Fruit fly (Drosophila melanogaster): ENCODE measurements around the gene Ir100a.

Gene Ir100a

DNA sequence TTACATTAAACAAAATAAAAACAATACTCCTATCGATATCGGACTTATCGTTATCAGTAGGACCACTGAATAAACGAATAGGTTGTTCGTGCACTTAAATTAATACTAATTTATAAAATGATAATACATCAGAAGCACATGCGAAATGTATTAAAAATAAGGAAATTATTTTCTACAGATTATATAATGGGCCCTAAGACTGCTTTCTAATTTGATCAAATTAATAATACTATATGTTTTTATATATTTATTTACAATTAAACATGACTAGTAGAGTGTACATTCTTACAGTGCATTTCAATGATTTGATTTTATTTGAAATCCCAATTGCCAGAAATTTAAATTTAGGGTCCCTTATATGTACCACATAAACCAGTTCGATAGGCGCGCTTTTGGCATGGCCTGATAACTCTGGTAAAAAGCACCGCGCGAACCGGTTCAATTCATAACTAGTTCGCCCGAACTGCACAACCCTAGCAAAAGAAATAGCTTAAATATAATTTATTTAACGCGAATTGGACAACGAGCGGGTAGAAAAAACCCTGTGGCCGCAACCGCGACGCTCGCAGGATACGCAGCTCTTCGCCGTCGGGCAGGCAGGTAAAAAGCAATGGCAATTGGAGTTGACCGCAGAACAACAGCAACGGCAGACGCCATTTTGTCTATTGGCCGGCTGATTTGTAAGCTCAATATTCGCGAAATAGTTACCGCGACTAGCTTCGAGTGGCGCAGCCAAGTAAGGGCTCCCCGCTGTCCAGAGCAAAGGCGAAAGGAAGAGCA is 24.0 kb upstream of the Ir100a start, which contains the start of the genes CG2126 and faf (continued):
- TF ChIP-seq GATAe (GFP tag; conservative IDR thresholded peaks at IDR 0.05) (0 out of 2 replicates have a peak, but pooled peaks have one; percentile 16), CG4820 (GFP tag; optimal IDR thresholded peaks at IDR 0.05) (peak; percentile 61), CG32532 (GFP tag; IDR thresholded peaks at IDR 0.05) (peak; percentile 82), h (optimal IDR thresholded peaks at IDR 0.05) (no peak), CG7987 (GFP tag; optimal IDR thresholded peaks at IDR 0.05) (peak; percentile 36), crc (GFP tag; optimal IDR thresholded peaks at IDR 0.05) (no peak), ATbp (GFP tag; optimal IDR thresholded peaks at IDR 0.05) (no peak), CG30020 (tag; optimal IDR thresholded peaks at IDR 0.05) (peak; percentile 65), sim (GFP tag; IDR thresholded peaks at IDR 0.05) (0 out of 2 replicates have a peak, but pooled peaks have one; percentile 7), sens (GFP tag) (peak; percentile 83), Dfd (GFP tag; optimal IDR thresholded peaks at IDR 0.05) (no peak), Oaz (GFP tag; IDR thresholded peaks at IDR 0.05) (peak; percentile 63; the same call in 1 of the 2 replicates), tap (tag; optimal IDR thresholded peaks at IDR 0.05) (no peak), fru (optimal IDR thresholded peaks at IDR 0.05) (no peak), sug (tag; optimal IDR thresholded peaks at IDR 0.05) (peak; percentile 74), CG12104 (GFP tag; optimal IDR thresholded peaks at IDR 0.05) (peak; percentile 75), Atf3 (GFP tag; optimal IDR thresholded peaks at IDR 0.05) (peak; percentile 3), org-1 (GFP tag; optimal IDR thresholded peaks at IDR 0.05) (peak; percentile 11), Dp (GFP tag; optimal IDR thresholded peaks at IDR 0.05) (peak; percentile 44), CG15696 (tag; optimal IDR thresholded peaks at IDR 0.05) (peak; percentile 73), Gsc (GFP tag; IDR thresholded peaks at IDR 0.05) (no peak), abd-A (tag; optimal IDR thresholded peaks at IDR 0.05) (no peak), sob (GFP tag; IDR thresholded peaks at IDR 0.05) (peak; percentile 64), Hmr (GFP tag; optimal IDR thresholded peaks at IDR 0.05) (peak; percentile 77), Nf-YA (GFP tag; IDR thresholded peaks at IDR 0.05) (peak; percentile 46; the same call in 1 of the 2 replicates), bcd (GFP tag; optimal IDR thresholded peaks at IDR 0.05) (peak; percentile 77), bsh (GFP tag; optimal IDR thresholded peaks at IDR 0.05) (peak; percentile 15 to 79), Vsx1 (GFP tag; optimal IDR thresholded peaks at IDR 0.05) (no peak), CG32767 (GFP tag; IDR thresholded peaks at IDR 0.05) (peak; percentile 68), CG13624 (GFP tag; optimal IDR thresholded peaks at IDR 0.05) (peak; percentile 37), Optix (GFP tag; IDR thresholded peaks at IDR 0.05) (no peak; the same call in 2 of the 3 replicates), sisA (GFP tag; IDR thresholded peaks at IDR 0.05) (peak; percentile 64), so (GFP tag; IDR thresholded peaks at IDR 0.05) (peak; percentile 37; the same call in 1 of the 3 replicates), Myb (GFP tag; optimal IDR thresholded peaks at IDR 0.05) (peak; percentile 7), grau (tag; optimal IDR thresholded peaks at IDR 0.05) (peak; percentile 79), Sry-δ (GFP tag; optimal IDR thresholded peaks at IDR 0.05) (peak; percentile 40), CG9817 (tag; optimal IDR thresholded peaks at IDR 0.05) (peak; percentile 84), CG11398 (GFP tag; optimal IDR thresholded peaks at IDR 0.05) (no peak), klu (GFP tag; IDR thresholded peaks at IDR 0.05) (peak; percentile 63; the same call in 1 of the 2 replicates), slbo (GFP tag; IDR thresholded peaks at IDR 0.05) (peak; percentile 86), Sry-β (GFP tag; optimal IDR thresholded peaks at IDR 0.05) (no peak), CG15011 (GFP tag; optimal IDR thresholded peaks at IDR 0.05) (peak; percentile 59), CG12219 (GFP tag; optimal IDR thresholded peaks at IDR 0.05) (peak; percentile 33), chinmo (GFP tag; IDR thresholded peaks at IDR 0.05; ENCODE audit: partially characterized antibody) (no peak), TFAM (GFP tag; optimal IDR thresholded peaks at IDR 0.05) (no peak), ham (GFP tag; IDR thresholded peaks at IDR 0.05) (no peak), Med (GFP tag) (peak; percentile 90), salm (tag; optimal IDR thresholded peaks at IDR 0.05) (peak; percentile 29), CG4360 (GFP tag; IDR thresholded peaks at IDR 0.05) (0 out of 2 replicates have a peak, but pooled peaks have one; percentile 22), CG7372 (GFP tag; IDR thresholded peaks at IDR 0.05) (peak; percentile 57; the same call in 1 of the 2 replicates)

All from whole organism, embryonic.